Worm (Caenorhabditis elegans) whole organism, L1 larva: ENCODE measurements around the gene plpp-1.1.

Experiments
- C04F5.9 ChIP-seq: sonication (generic microtip); optimal IDR thresholded peaks from 2 replicates; lab custom pipeline; 2016; ENCODE audit warnings: missing genetic modification characterization, missing compliant biosample characterization
- alr-1 ChIP-seq: fragments of 200-800 bp; sonication (Bioruptor generic); optimal IDR thresholded peaks from 2 replicates; lab custom pipeline; 2018; ENCODE audit warnings: borderline replicate concordance, mild to moderate bottlenecking, missing genetic modification characterization, missing compliant biosample characterization
- blmp-1 ChIP-seq: fragments of 150-350 bp; optimal IDR thresholded peaks from 2 replicates; lab custom pipeline; 2014; ENCODE audit warnings: missing biosample characterization, missing genetic modification characterization
- dpl-1 ChIP-seq, 3 experiments: fragments of 150-350 bp in 2 of 3; sonication (generic microtip) in 1 of 3; optimal IDR thresholded peaks; 2 replicates each; lab custom pipeline; 2014 to 2017; ENCODE audit warnings: missing biosample characterization in 3 of 3, missing genetic modification characterization in 3 of 3, missing genetic modification reagents in 3 of 3
- dsc-1 ChIP-seq: sonication (generic microtip); optimal IDR thresholded peaks from 2 replicates; lab custom pipeline; 2016; ENCODE audit warnings: mild to moderate bottlenecking, missing genetic modification characterization, missing compliant biosample characterization
- efl-1 ChIP-seq, 4 experiments: fragments of 150-350 bp; optimal IDR thresholded peaks in 3 of 4; peaks in 1 of 4; 1 replicate in 1 of 4; 2 replicates in 3 of 4; lab custom pipeline; 2014; ENCODE audit warnings: missing biosample characterization in 2 of 4, missing genetic modification characterization in 2 of 4, missing genetic modification reagents in 2 of 4
- fkh-10 ChIP-seq: sonication (generic microtip); optimal IDR thresholded peaks from 2 replicates; lab custom pipeline; 2017; ENCODE audit warnings: missing biosample characterization, missing genetic modification reagents, missing genetic modification characterization
- fkh-4 ChIP-seq: sonication (generic microtip); optimal IDR thresholded peaks from 2 replicates; lab custom pipeline; 2016; ENCODE audit warnings: missing compliant biosample characterization, missing genetic modification characterization, borderline replicate concordance
- fos-1 ChIP-seq: fragments of 150-350 bp; optimal IDR thresholded peaks from 2 replicates; lab custom pipeline; 2014; ENCODE audit warnings: missing biosample characterization, missing genetic modification characterization
- hlh-17 ChIP-seq: fragments of 200-800 bp; sonication (Bioruptor generic); optimal IDR thresholded peaks from 2 replicates; lab custom pipeline; 2018; ENCODE audit warnings: missing genetic modification characterization, mild to moderate bottlenecking, missing compliant biosample characterization, moderate library complexity, borderline replicate concordance
- hlh-4 ChIP-seq: sonication (generic microtip); optimal IDR thresholded peaks from 2 replicates; lab custom pipeline; 2016; ENCODE audit warnings: mild to moderate bottlenecking, missing genetic modification characterization, missing compliant biosample characterization
- irx-1 ChIP-seq: sonication (generic microtip); optimal IDR thresholded peaks from 2 replicates; lab custom pipeline; 2016; ENCODE audit warnings: missing genetic modification characterization, missing compliant biosample characterization
- jun-1 ChIP-seq: fragments of 150-350 bp; optimal IDR thresholded peaks from 2 replicates; lab custom pipeline; 2014; ENCODE audit warnings: missing biosample characterization, missing genetic modification reagents, missing genetic modification characterization
- lin-14 ChIP-seq: fragments of 200-800 bp; sonication (Bioruptor generic); optimal IDR thresholded peaks from 2 replicates; lab custom pipeline; 2018; ENCODE audit warnings: mild to moderate bottlenecking, missing genetic modification characterization, moderate library complexity, missing compliant biosample characterization
- lin-15B ChIP-seq: fragments of 150-350 bp; sonication (generic microtip); optimal IDR thresholded peaks from 3 replicates; lab custom pipeline; 2014; ENCODE audit warnings: missing biosample characterization, missing genetic modification characterization
- lir-3 ChIP-seq: sonication (generic microtip); optimal IDR thresholded peaks from 2 replicates; lab custom pipeline; 2016; ENCODE audit warnings: mild to moderate bottlenecking, missing genetic modification characterization, moderate library complexity, missing compliant biosample characterization; ENCODE audit not compliant: poor library complexity
- mef-2 ChIP-seq: fragments of 150-350 bp; optimal IDR thresholded peaks from 2 replicates; lab custom pipeline; 2014; ENCODE audit warnings: missing biosample characterization, missing genetic modification characterization
- mep-1 ChIP-seq: fragments of 150-350 bp; optimal IDR thresholded peaks from 2 replicates; lab custom pipeline; 2014; ENCODE audit warnings: missing biosample characterization, missing genetic modification characterization
- nhr-11 ChIP-seq: fragments of 150-350 bp; optimal IDR thresholded peaks from 2 replicates; lab custom pipeline; 2014; ENCODE audit warnings: missing biosample characterization, missing genetic modification characterization
- nhr-12 ChIP-seq: sonication (generic microtip); optimal IDR thresholded peaks from 2 replicates; lab custom pipeline; 2017; ENCODE audit warnings: missing biosample characterization, missing genetic modification characterization
- nhr-20 ChIP-seq: sonication (generic microtip); optimal IDR thresholded peaks from 2 replicates; lab custom pipeline; 2016; ENCODE audit warnings: mild to moderate bottlenecking, missing genetic modification characterization, missing compliant biosample characterization
- nhr-28 ChIP-seq: fragments of 150-350 bp; optimal IDR thresholded peaks from 2 replicates; lab custom pipeline; 2014; ENCODE audit warnings: missing biosample characterization, missing genetic modification characterization
- nhr-71 ChIP-seq: sonication (generic microtip); optimal IDR thresholded peaks from 2 replicates; lab custom pipeline; 2016; ENCODE audit warnings: mild to moderate bottlenecking, missing genetic modification characterization, moderate library complexity, missing compliant biosample characterization
- nhr-76 ChIP-seq: sonication (generic microtip); optimal IDR thresholded peaks from 2 replicates; lab custom pipeline; 2017; ENCODE audit warnings: missing biosample characterization, missing genetic modification characterization
- nhr-77 ChIP-seq: fragments of 150-350 bp; optimal IDR thresholded peaks from 2 replicates; lab custom pipeline; 2014; ENCODE audit warnings: missing biosample characterization, missing genetic modification characterization
- nhr-84 ChIP-seq: sonication (generic microtip); optimal IDR thresholded peaks from 2 replicates; lab custom pipeline; 2017; ENCODE audit warnings: missing biosample characterization, missing genetic modification characterization
- nhr-85 ChIP-seq: sonication (generic microtip); peaks from one replicate; lab custom pipeline; 2016; ENCODE audit warnings: missing genetic modification characterization, inconsistent platforms, missing compliant biosample characterization
- nhr-90 ChIP-seq: sonication (generic microtip); optimal IDR thresholded peaks from 2 replicates; lab custom pipeline; 2016; ENCODE audit warnings: mild to moderate bottlenecking, missing genetic modification characterization, missing compliant biosample characterization; ENCODE audit not compliant: poor library complexity
- pag-3 ChIP-seq: sonication (generic microtip); optimal IDR thresholded peaks from 2 replicates; lab custom pipeline; 2017; ENCODE audit warnings: missing genetic modification characterization, mild to moderate bottlenecking, missing compliant biosample characterization, antibody characterized with exemption, borderline replicate concordance; ENCODE audit not compliant: insufficient read depth
- pqm-1 ChIP-seq: sonication (generic microtip); optimal IDR thresholded peaks from 3 replicates; lab custom pipeline; 2017; ENCODE audit warnings: missing biosample characterization, missing genetic modification characterization
- skn-1 ChIP-seq: fragments of 150-350 bp; optimal IDR thresholded peaks from 2 replicates; lab custom pipeline; 2014; ENCODE audit warnings: missing biosample characterization, missing genetic modification characterization
- snpc-4 ChIP-seq: fragments of 150-350 bp; optimal IDR thresholded peaks from 2 replicates; lab custom pipeline; 2014; ENCODE audit warnings: missing biosample characterization, missing genetic modification characterization
- snu-23 ChIP-seq: sonication (generic microtip); optimal IDR thresholded peaks from 2 replicates; lab custom pipeline; 2016; ENCODE audit warnings: missing genetic modification characterization, missing compliant biosample characterization
- sox-4 ChIP-seq: sonication (generic microtip); optimal IDR thresholded peaks from 2 replicates; lab custom pipeline; 2016; ENCODE audit warnings: missing genetic modification characterization, missing compliant biosample characterization
- sptf-1 ChIP-seq: fragments of 150-350 bp; optimal IDR thresholded peaks from 2 replicates; lab custom pipeline; 2014; ENCODE audit warnings: missing biosample characterization, missing genetic modification characterization
- sup-37 ChIP-seq: fragments of 200-800 bp; sonication (Bioruptor generic); optimal IDR thresholded peaks from 2 replicates; lab custom pipeline; 2018; ENCODE audit warnings: mild to moderate bottlenecking, missing genetic modification characterization, missing compliant biosample characterization
- swsn-7 ChIP-seq: sonication (generic microtip); optimal IDR thresholded peaks from 2 replicates; lab custom pipeline; 2016; ENCODE audit warnings: missing genetic modification characterization, missing compliant biosample characterization
- unc-30 ChIP-seq: sonication (generic microtip); optimal IDR thresholded peaks from 2 replicates; lab custom pipeline; 2017; ENCODE audit warnings: missing biosample characterization, missing genetic modification characterization
- unc-86 ChIP-seq: sonication (generic microtip); optimal IDR thresholded peaks from 2 replicates; lab custom pipeline; 2016; ENCODE audit warnings: missing genetic modification characterization, missing compliant biosample characterization
- unc-98 ChIP-seq: fragments of 200-800 bp; sonication (Bioruptor generic); IDR thresholded peaks from 2 replicates; pipeline ENCODE4 v1.3.6; 2022; ENCODE audit warnings: missing genetic modification characterization, missing compliant biosample characterization
- xbp-1 ChIP-seq: sonication (generic microtip); optimal IDR thresholded peaks from 2 replicates; lab custom pipeline; 2016; ENCODE audit warnings: missing genetic modification characterization, missing compliant biosample characterization
- zag-1 ChIP-seq: fragments of 150-350 bp; optimal IDR thresholded peaks from 2 replicates; lab custom pipeline; 2014; ENCODE audit warnings: missing biosample characterization, missing genetic modification characterization

plpp-1.1 gene

ce11 chrII:3896920-3897319, 30.9 kb downstream of the plpp-1.1 start (continued):
- TF ChIP-seq snpc-4 (tag; lab: Kevin White, UChicago) (peak; percentile 33), unc-86 (tag; lab: Kevin White, UChicago) (peak; percentile 23), skn-1 (peak; percentile 59), nhr-90 (tag; lab: Kevin White, UChicago) (peak; percentile 12), nhr-12 (tag; lab: Kevin White, UChicago) (no peak), lin-15B (no peak), sox-4 (tag; lab: Kevin White, UChicago) (no peak), sup-37 (no peak), fkh-4 (tag; lab: Kevin White, UChicago) (no peak), jun-1 (peak; percentile 27), xbp-1 (tag; lab: Kevin White, UChicago) (peak; percentile 47), unc-98 (GFP tag; lab: Robert Waterston, UW) (no peak), efl-1 (optimal IDR thresholded peaks at IDR 0.05; lab: Kevin White, UChicago) (peak; percentile 56 to 62), efl-1 (GFP tag; optimal IDR thresholded peaks at IDR 0.05 in 1 of 2; lab: Kevin White, UChicago) (peak; percentile 32 to 49), nhr-71 (tag; lab: Kevin White, UChicago) (peak; percentile 77), pqm-1 (tag; lab: Kevin White, UChicago) (no peak), blmp-1 (tag; lab: Kevin White, UChicago) (peak; percentile 45), zag-1 (tag; lab: Kevin White, UChicago) (no peak), fkh-10 (GFP tag; lab: Kevin White, UChicago) (no peak), snu-23 (GFP tag; lab: Kevin White, UChicago) (peak; percentile 68), dsc-1 (peak; percentile 1), swsn-7 (tag; lab: Kevin White, UChicago) (peak; percentile 41), hlh-4 (no peak), nhr-77 (no peak), nhr-20 (peak; percentile 66), dpl-1 (GFP tag; optimal IDR thresholded peaks at IDR 0.05; lab: Kevin White, UChicago) (peak; percentile 24 to 43 (median 31)), sptf-1 (tag; lab: Kevin White, UChicago) (no peak), lin-14 (GFP tag; lab: Kevin White, UChicago) (peak; percentile 88), fos-1 (tag; lab: Kevin White, UChicago) (peak; percentile 17), C04F5.9 (tag; lab: Kevin White, UChicago) (no peak), mef-2 (tag; lab: Kevin White, UChicago) (peak; percentile 92), mep-1 (peak; percentile 57)

- TF ChIP-seq nhr-71 (tag; lab: Kevin White, UChicago) (no peak), nhr-11 (tag; lab: Kevin White, UChicago) (no peak), irx-1 (no peak), nhr-84 (tag; lab: Kevin White, UChicago) (no peak), nhr-85 (tag; lab: Kevin White, UChicago) (no peak), hlh-17 (no peak), xbp-1 (tag; lab: Kevin White, UChicago) (no peak), snu-23 (GFP tag; lab: Kevin White, UChicago) (no peak), pag-3 (no peak), sup-37 (no peak)
Measured at ce11 chrII:3894755-3895154, 33.0 kb downstream of the plpp-1.1 start, which contains the start of gene F53C3.7. Gene F53C3.7, plus strand, starts transcription at chrII:3895055.

ce11 chrII:3893911-3894310, 33.9 kb downstream of the plpp-1.1 start:
- TF ChIP-seq fkh-4 (tag; lab: Kevin White, UChicago) (no peak), nhr-76 (tag; lab: Kevin White, UChicago) (no peak), unc-30 (tag; lab: Kevin White, UChicago) (no peak), alr-1 (tag; lab: Kevin White, UChicago) (no peak), nhr-85 (tag; lab: Kevin White, UChicago) (no peak), nhr-28 (no peak), nhr-20 (no peak), unc-98 (GFP tag; lab: Robert Waterston, UW) (no peak), efl-1 (optimal IDR thresholded peaks at IDR 0.05; lab: Kevin White, UChicago) (no peak), efl-1 (GFP tag; optimal IDR thresholded peaks at IDR 0.05 in 1 of 2; lab: Kevin White, UChicago) (no peak), blmp-1 (tag; lab: Kevin White, UChicago) (no peak), lir-3 (tag; lab: Kevin White, UChicago) (no peak)
